Worm (Caenorhabditis elegans): Measurements from ENCODE around the gene ric-4.

DNA sequence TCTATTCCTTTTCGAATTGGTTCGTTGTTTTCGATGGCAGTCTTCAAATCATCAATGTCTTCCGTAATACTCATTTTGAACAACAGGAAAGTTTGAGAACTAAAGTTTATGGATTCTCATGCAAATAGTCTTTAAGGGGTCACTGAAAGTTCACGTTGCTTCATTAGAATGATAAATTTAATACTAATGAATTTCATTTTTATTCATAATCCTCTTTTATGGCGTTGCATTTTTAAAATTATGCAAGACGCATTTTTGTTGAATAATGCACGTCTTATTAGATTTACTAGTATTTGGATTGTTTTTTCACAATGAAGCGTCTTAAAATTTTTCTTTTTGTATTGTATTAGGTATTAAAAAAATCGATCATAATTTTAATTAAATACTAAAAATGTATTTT lies 27.0 kb downstream of the ric-4 start, which contains the start of gene C12D8.9:
- TF ChIP-seq tab-1 (GFP tag; IDR thresholded peaks at IDR 0.05), result no peak
- TF ChIP-seq med-1 (GFP tag; optimal IDR thresholded peaks at IDR 0.05; ENCODE audit: insufficient read depth), result no peak
- no peak for TF ChIP-seq flt-1 (GFP tag; IDR thresholded peaks at IDR 0.05)
- TF ChIP-seq ref-1 (GFP tag; conservative IDR thresholded peaks at IDR 0.05), result no peak
- no peak for TF ChIP-seq cog-1 (tag; optimal IDR thresholded peaks at IDR 0.05)
- TF ChIP-seq ztf-23 (GFP tag; IDR thresholded peaks at IDR 0.05), result no peak

Measured in whole organism, midembryonic.